Worm (Caenorhabditis elegans) whole organism, L1 larva: ENCODE data around the gene sri-42.
A peak's percentile ranks its signal among the peaks of the same experiment; 100 is the strongest.
"Not testable (repeated sequence)": the region's sequence is repeated elsewhere in the genome, so short reads cannot be mapped to it uniquely, and the experiment has no call there.

Experiments
- F16B12.6 ChIP-seq: fragments of 150-350 bp; optimal IDR thresholded peaks from 2 replicates; lab custom pipeline; 2014; ENCODE audit warnings: missing biosample characterization, missing genetic modification characterization
- Y116A8C.19 ChIP-seq: sonication (generic microtip); optimal IDR thresholded peaks from 2 replicates; lab custom pipeline; 2016; ENCODE audit warnings: missing compliant biosample characterization, missing genetic modification characterization, borderline replicate concordance
- alr-1 ChIP-seq: fragments of 200-800 bp; sonication (Bioruptor generic); optimal IDR thresholded peaks from 2 replicates; lab custom pipeline; 2018; ENCODE audit warnings: borderline replicate concordance, mild to moderate bottlenecking, missing genetic modification characterization, missing compliant biosample characterization
- ceh-8 ChIP-seq: fragments of 200-800 bp; sonication (Bioruptor generic); optimal IDR thresholded peaks from 2 replicates; lab custom pipeline; 2018; ENCODE audit warnings: mild to moderate bottlenecking, missing genetic modification characterization, moderate library complexity, missing compliant biosample characterization
- ceh-82 ChIP-seq, 3 experiments: fragments of 150-350 bp in 1 of 3; sonication (generic microtip) in 2 of 3; optimal IDR thresholded peaks; 2 replicates each; lab custom pipeline; 2014 to 2017; ENCODE audit warnings: missing biosample characterization in 3 of 3, missing genetic modification characterization in 3 of 3
- ceh-88 ChIP-seq: fragments of 200-800 bp; sonication (Bioruptor generic); IDR thresholded peaks from 2 replicates; pipeline ENCODE4 v1.3.6; 2022; ENCODE audit warnings: missing genetic modification characterization, missing compliant biosample characterization
- ceh-90 ChIP-seq: sonication (generic microtip); optimal IDR thresholded peaks from 2 replicates; lab custom pipeline; 2016; ENCODE audit warnings: missing genetic modification characterization, missing compliant biosample characterization
- dpl-1 ChIP-seq, 3 experiments: fragments of 150-350 bp in 2 of 3; sonication (generic microtip) in 1 of 3; optimal IDR thresholded peaks; 2 replicates each; lab custom pipeline; 2014 to 2017; ENCODE audit warnings: missing biosample characterization in 3 of 3, missing genetic modification characterization in 3 of 3, missing genetic modification reagents in 3 of 3
- dsc-1 ChIP-seq: sonication (generic microtip); optimal IDR thresholded peaks from 2 replicates; lab custom pipeline; 2016; ENCODE audit warnings: mild to moderate bottlenecking, missing genetic modification characterization, missing compliant biosample characterization
- efl-1 ChIP-seq, 4 experiments: fragments of 150-350 bp; optimal IDR thresholded peaks in 3 of 4; peaks in 1 of 4; 1 replicate in 1 of 4; 2 replicates in 3 of 4; lab custom pipeline; 2014; ENCODE audit warnings: missing biosample characterization in 2 of 4, missing genetic modification characterization in 2 of 4, missing genetic modification reagents in 2 of 4
- efl-3 ChIP-seq: fragments of 200-800 bp; sonication (Bioruptor generic); optimal IDR thresholded peaks from 2 replicates; lab custom pipeline; 2018; ENCODE audit warnings: mild to moderate bottlenecking, missing genetic modification characterization, missing compliant biosample characterization
- egl-13 ChIP-seq: sonication (generic microtip); optimal IDR thresholded peaks from 2 replicates; lab custom pipeline; 2016; ENCODE audit warnings: missing genotype, missing genetic modification reagents, missing genetic modification characterization, missing compliant biosample characterization
- elt-3 ChIP-seq, 6 experiments: fragments of 150-350 bp in 1 of 6; sonication (generic microtip); optimal IDR thresholded peaks; 2 replicates each; lab custom pipeline; 2017 to 2018; ENCODE audit warnings: missing biosample characterization in 6 of 6, missing genetic modification characterization in 6 of 6, inconsistent platforms in 1 of 6
- ets-5 ChIP-seq: fragments of 200-800 bp; sonication (Bioruptor generic); IDR thresholded peaks from 2 replicates; pipeline ENCODE4 v1.3.6; 2022; ENCODE audit warnings: missing genetic modification characterization, missing compliant biosample characterization
- fkh-10 ChIP-seq: sonication (generic microtip); optimal IDR thresholded peaks from 2 replicates; lab custom pipeline; 2017; ENCODE audit warnings: missing biosample characterization, missing genetic modification reagents, missing genetic modification characterization
- fos-1 ChIP-seq: fragments of 150-350 bp; optimal IDR thresholded peaks from 2 replicates; lab custom pipeline; 2014; ENCODE audit warnings: missing biosample characterization, missing genetic modification characterization
- hlh-17 ChIP-seq: fragments of 200-800 bp; sonication (Bioruptor generic); optimal IDR thresholded peaks from 2 replicates; lab custom pipeline; 2018; ENCODE audit warnings: missing genetic modification characterization, mild to moderate bottlenecking, missing compliant biosample characterization, moderate library complexity, borderline replicate concordance
- hlh-4 ChIP-seq: sonication (generic microtip); optimal IDR thresholded peaks from 2 replicates; lab custom pipeline; 2016; ENCODE audit warnings: mild to moderate bottlenecking, missing genetic modification characterization, missing compliant biosample characterization
- hpl-2 ChIP-seq: fragments of 150-350 bp; optimal IDR thresholded peaks from 2 replicates; lab custom pipeline; 2014; ENCODE audit warnings: missing biosample characterization, missing genetic modification reagents, missing genetic modification characterization
- irx-1 ChIP-seq: sonication (generic microtip); optimal IDR thresholded peaks from 2 replicates; lab custom pipeline; 2016; ENCODE audit warnings: missing genetic modification characterization, missing compliant biosample characterization
- isw-1 ChIP-seq: fragments of 200-800 bp; sonication (Bioruptor generic); IDR thresholded peaks from 2 replicates; pipeline ENCODE4 v1.3.6; 2022; ENCODE audit warnings: missing genetic modification characterization, missing compliant biosample characterization
- lin-15B ChIP-seq: fragments of 150-350 bp; sonication (generic microtip); optimal IDR thresholded peaks from 3 replicates; lab custom pipeline; 2014; ENCODE audit warnings: missing biosample characterization, missing genetic modification characterization
- lin-35 ChIP-seq, 2 experiments: fragments of 150-350 bp; optimal IDR thresholded peaks; 2 replicates each; lab custom pipeline; 2014; ENCODE audit warnings: missing biosample characterization in 2 of 2, missing genetic modification characterization in 2 of 2, missing genetic modification reagents in 2 of 2
- lin-39 ChIP-seq: fragments of 150-350 bp; optimal IDR thresholded peaks from 2 replicates; lab custom pipeline; 2014; ENCODE audit warnings: missing biosample characterization, missing genetic modification reagents, missing genetic modification characterization
- lsy-2 ChIP-seq, 2 experiments: fragments of 150-350 bp; optimal IDR thresholded peaks; 2 replicates each; lab custom pipeline; 2014; ENCODE audit warnings: missing biosample characterization in 2 of 2, missing genetic modification characterization in 2 of 2
- mep-1 ChIP-seq: fragments of 150-350 bp; optimal IDR thresholded peaks from 2 replicates; lab custom pipeline; 2014; ENCODE audit warnings: missing biosample characterization, missing genetic modification characterization
- nhr-11 ChIP-seq: fragments of 150-350 bp; optimal IDR thresholded peaks from 2 replicates; lab custom pipeline; 2014; ENCODE audit warnings: missing biosample characterization, missing genetic modification characterization
- nhr-19 ChIP-seq: fragments of 200-800 bp; sonication (Bioruptor generic); conservative IDR thresholded peaks from 2 replicates; pipeline ENCODE4 v1.3.6; 2022; ENCODE audit warnings: missing genetic modification characterization, missing compliant biosample characterization
- nhr-237 ChIP-seq: fragments of 150-350 bp; optimal IDR thresholded peaks from 2 replicates; lab custom pipeline; 2014; ENCODE audit warnings: missing biosample characterization, missing genetic modification characterization
- nhr-76 ChIP-seq: sonication (generic microtip); optimal IDR thresholded peaks from 2 replicates; lab custom pipeline; 2017; ENCODE audit warnings: missing biosample characterization, missing genetic modification characterization
- pag-3 ChIP-seq: sonication (generic microtip); optimal IDR thresholded peaks from 2 replicates; lab custom pipeline; 2017; ENCODE audit warnings: missing genetic modification characterization, mild to moderate bottlenecking, missing compliant biosample characterization, antibody characterized with exemption, borderline replicate concordance; ENCODE audit not compliant: insufficient read depth
- pax-3 ChIP-seq: fragments of 200-800 bp; sonication (Bioruptor generic); optimal IDR thresholded peaks from 2 replicates; lab custom pipeline; 2018; ENCODE audit warnings: mild to moderate bottlenecking, missing genetic modification characterization, moderate library complexity, missing compliant biosample characterization
- pqm-1 ChIP-seq: sonication (generic microtip); optimal IDR thresholded peaks from 3 replicates; lab custom pipeline; 2017; ENCODE audit warnings: missing biosample characterization, missing genetic modification characterization
- rnt-1 ChIP-seq: sonication (generic microtip); optimal IDR thresholded peaks from 2 replicates; lab custom pipeline; 2016; ENCODE audit warnings: mild to moderate bottlenecking, missing genetic modification characterization, moderate library complexity, missing compliant biosample characterization
- skn-1 ChIP-seq: fragments of 150-350 bp; optimal IDR thresholded peaks from 2 replicates; lab custom pipeline; 2014; ENCODE audit warnings: missing biosample characterization, missing genetic modification characterization
- snu-23 ChIP-seq: sonication (generic microtip); optimal IDR thresholded peaks from 2 replicates; lab custom pipeline; 2016; ENCODE audit warnings: missing genetic modification characterization, missing compliant biosample characterization
- sup-37 ChIP-seq: fragments of 200-800 bp; sonication (Bioruptor generic); optimal IDR thresholded peaks from 2 replicates; lab custom pipeline; 2018; ENCODE audit warnings: mild to moderate bottlenecking, missing genetic modification characterization, missing compliant biosample characterization
- tbx-2 ChIP-seq: sonication (generic microtip); optimal IDR thresholded peaks from 2 replicates; lab custom pipeline; 2016; ENCODE audit warnings: missing genetic modification characterization, missing compliant biosample characterization
- tlp-1 ChIP-seq: fragments of 150-350 bp; optimal IDR thresholded peaks from 2 replicates; lab custom pipeline; 2014; ENCODE audit warnings: missing biosample characterization, missing genetic modification characterization
- xbp-1 ChIP-seq: sonication (generic microtip); optimal IDR thresholded peaks from 2 replicates; lab custom pipeline; 2016; ENCODE audit warnings: missing genetic modification characterization, missing compliant biosample characterization
- zag-1 ChIP-seq: fragments of 150-350 bp; optimal IDR thresholded peaks from 2 replicates; lab custom pipeline; 2014; ENCODE audit warnings: missing biosample characterization, missing genetic modification characterization

Gene sri-42

ce11 chrII:3126741-3127140 lies 16.0 kb downstream of the sri-42 start, which contains the start of gene ins-31:
TSS of gene ins-31 (plus strand) at chrII:3127041.
- TF ChIP-seq hlh-4 (tag; lab: Kevin White, UChicago); nhr-76 (tag; lab: Kevin White, UChicago); ceh-8: not testable (repeated sequence)

- TF ChIP-seq fkh-10 (GFP tag; lab: Kevin White, UChicago) (no peak), sup-37 (GFP tag; lab: Kevin White, UChicago) (no peak), tlp-1 (tag; lab: Kevin White, UChicago) (no peak), nhr-11 (tag; lab: Kevin White, UChicago) (no peak), pax-3 (tag; lab: Kevin White, UChicago) (no peak), hpl-2 (no peak), mep-1 (no peak), tbx-2 (tag; lab: Kevin White, UChicago) (no peak), xbp-1 (no peak), rnt-1 (no peak), dsc-1 (tag; lab: Kevin White, UChicago) (no peak), ceh-8 (no peak), efl-3 (GFP tag; lab: Kevin White, UChicago) (no peak), isw-1 (no peak), nhr-19 (GFP tag; lab: Robert Waterston, UW) (no peak), irx-1 (tag; lab: Kevin White, UChicago) (no peak), pag-3 (no peak), lin-15B (tag; lab: Kevin White, UChicago) (no peak), hlh-17 (no peak), ceh-90 (no peak)
Measured at ce11 chrII:3126341-3126740, 16.4 kb downstream of the sri-42 start, which contains the start of gene ins-19. TSS of gene ins-19 (minus strand) at chrII:3126441.

- TF ChIP-seq hlh-4 (tag; lab: Kevin White, UChicago) = no peak
- TF ChIP-seq egl-13 (tag; lab: Kevin White, UChicago) = no peak
- no peak for TF ChIP-seq nhr-237 (tag; lab: Kevin White, UChicago)
- TF ChIP-seq lin-39 = no peak
- no peak for TF ChIP-seq ceh-8
- TF ChIP-seq ets-5 = no peak
- TF ChIP-seq lin-35 (GFP tag; optimal IDR thresholded peaks at IDR 0.05; lab: Kevin White, UChicago) = no peak
- no peak for TF ChIP-seq skn-1 (tag; lab: Kevin White, UChicago)
- no peak for TF ChIP-seq elt-3 (tag; optimal IDR thresholded peaks at IDR 0.05; lab: Kevin White, UChicago)
- no peak for TF ChIP-seq xbp-1
- no peak for TF ChIP-seq fos-1
- TF ChIP-seq ceh-88 (GFP tag; lab: Robert Waterston, UW) = no peak
- no peak for TF ChIP-seq alr-1 (tag; lab: Kevin White, UChicago)
Measured at ce11 chrII:3123206-3123605, 19.5 kb downstream of the sri-42 start, which contains the start of gene srh-71. TSS of gene srh-71 (plus strand) at chrII:3123506.

ce11 chrII:3118907-3119382 lies 23.8 kb downstream of the sri-42 start, which contains the start of gene T10D4.6:
TSS of gene T10D4.6 (plus strand) at chrII:3119332.
- TF ChIP-seq F16B12.6 (tag; lab: Kevin White, UChicago) (peak; percentile 80), dpl-1 (GFP tag; optimal IDR thresholded peaks at IDR 0.05; lab: Kevin White, UChicago) (peak; percentile 17 to 51 (median 18)), efl-1 (optimal IDR thresholded peaks at IDR 0.05; lab: Kevin White, UChicago) (peak; percentile 51 to 67), efl-1 (GFP tag; optimal IDR thresholded peaks at IDR 0.05 in 1 of 2; lab: Kevin White, UChicago) (peak in 1 of 2 experiments; percentile 45), snu-23 (GFP tag; lab: Kevin White, UChicago) (peak; percentile 44), rnt-1 (peak; percentile 22), nhr-19 (GFP tag; lab: Robert Waterston, UW) (0 out of 2 replicates have a peak, but pooled peaks have one; percentile 9), mep-1 (peak; percentile 34), lin-35 (GFP tag; optimal IDR thresholded peaks at IDR 0.05; lab: Kevin White, UChicago) (peak; percentile 46 to 63), efl-3 (GFP tag; lab: Kevin White, UChicago) (no peak), fkh-10 (GFP tag; lab: Kevin White, UChicago) (no peak), tbx-2 (tag; lab: Kevin White, UChicago) (peak; percentile 37), lin-39 (no peak), pqm-1 (tag; lab: Kevin White, UChicago) (no peak), Y116A8C.19 (tag; lab: Kevin White, UChicago) (no peak), ceh-82 (tag; optimal IDR thresholded peaks at IDR 0.05; lab: Kevin White, UChicago) (peak in 1 of 3 experiments; percentile 19), zag-1 (tag; lab: Kevin White, UChicago) (no peak), lsy-2 (tag; optimal IDR thresholded peaks at IDR 0.05; lab: Kevin White, UChicago) (peak in 1 of 2 experiments; percentile 40)
